Fruit fly (Drosophila melanogaster): ENCODE measurements around the gene CG31525.

CG31525 gene

DNA sequence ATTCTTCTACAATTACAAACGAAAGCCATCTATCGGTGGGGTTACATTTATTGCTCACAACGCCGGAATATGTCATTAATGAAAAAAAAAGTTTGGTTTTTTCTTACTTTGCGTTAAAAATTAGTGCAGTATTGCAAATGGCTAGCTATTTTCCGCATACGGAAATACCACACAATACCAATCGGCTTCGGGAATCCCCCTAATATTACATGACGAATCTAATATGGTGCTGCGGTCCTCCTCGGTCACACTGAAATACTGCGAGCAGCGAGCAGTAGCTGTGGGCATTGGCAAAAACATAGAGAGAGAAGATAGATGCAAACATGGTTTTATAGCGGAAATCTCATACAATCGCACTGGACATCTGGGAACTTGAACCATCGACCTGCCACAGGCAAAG, 39.3 kb upstream of the CG31525 start, which contains the start of gene tub (continued):
- no peak for TF ChIP-seq CG6808 (GFP tag; optimal IDR thresholded peaks at IDR 0.05)
- TF ChIP-seq CG8119 (GFP tag; IDR thresholded peaks at IDR 0.05), result no peak
- TF ChIP-seq achi (GFP tag; optimal IDR thresholded peaks at IDR 0.05), result no peak
- TF ChIP-seq CG8632 (GFP tag; optimal IDR thresholded peaks at IDR 0.05), result no peak
- TF ChIP-seq Eip78C (GFP tag), result peak; percentile 63
- TF ChIP-seq CG11762 (GFP tag; optimal IDR thresholded peaks at IDR 0.05; ENCODE audit: insufficient read depth), result no peak
- peak; percentile 10 for TF ChIP-seq topi (GFP tag; optimal IDR thresholded peaks at IDR 0.05)
- TF ChIP-seq CG6276 (GFP tag; optimal IDR thresholded peaks at IDR 0.05), result no peak
- peak; percentile 25 for TF ChIP-seq acj6 (GFP tag; optimal IDR thresholded peaks at IDR 0.05)
- peak; percentile 84 for TF ChIP-seq svp (GFP tag)
- TF ChIP-seq esn (GFP tag; optimal IDR thresholded peaks at IDR 0.05), result peak; percentile 13
- TF ChIP-seq Hr4 (GFP tag; optimal IDR thresholded peaks at IDR 0.05), result no peak
- TF ChIP-seq Hr39 (GFP tag; optimal IDR thresholded peaks at IDR 0.05), result peak; percentile 7
- TF ChIP-seq salr (GFP tag; optimal IDR thresholded peaks at IDR 0.05), result no peak
- peak; percentile 62 for TF ChIP-seq CG6163 (GFP tag; IDR thresholded peaks at IDR 0.05)
- TF ChIP-seq Sox14 (GFP tag; optimal IDR thresholded peaks at IDR 0.05), result no peak
- TF ChIP-seq Met (GFP tag; optimal IDR thresholded peaks at IDR 0.05), result no peak
- no peak for TF ChIP-seq CG11902 (GFP tag; optimal IDR thresholded peaks at IDR 0.05)
- TF ChIP-seq Eip75B (GFP tag; optimal IDR thresholded peaks at IDR 0.05), result no peak
- no peak for TF ChIP-seq CG10669 (GFP tag; optimal IDR thresholded peaks at IDR 0.05)
- no peak for TF ChIP-seq CG32006 (GFP tag; optimal IDR thresholded peaks at IDR 0.05)
- TF ChIP-seq CG10631 (GFP tag; optimal IDR thresholded peaks at IDR 0.05), result no peak
- no peak for TF ChIP-seq CG6792 (GFP tag; optimal IDR thresholded peaks at IDR 0.05)
- TF ChIP-seq ss (GFP tag; optimal IDR thresholded peaks at IDR 0.05), result no peak
- no peak for TF ChIP-seq CG9139 (GFP tag; optimal IDR thresholded peaks at IDR 0.05)
- no peak for TF ChIP-seq CG3919 (GFP tag; optimal IDR thresholded peaks at IDR 0.05)
- TF ChIP-seq eg (GFP tag; IDR thresholded peaks at IDR 0.05), result no peak; the same call in 2 of the 3 replicates
- no peak for TF ChIP-seq CG6854 (GFP tag; optimal IDR thresholded peaks at IDR 0.05)
- no peak for TF ChIP-seq CG16779 (tag; optimal IDR thresholded peaks at IDR 0.05)
- no peak for TF ChIP-seq OdsH (GFP tag; optimal IDR thresholded peaks at IDR 0.05)

dm6 chr3R:4390133-4390532, 36.7 kb upstream of the CG31525 start, which contains the start of gene CG14646:
Gene CG14646, plus strand, starts transcription at chr3R:4390366.
- TF ChIP-seq ss (GFP tag; optimal IDR thresholded peaks at IDR 0.05), result no peak
- TF ChIP-seq CG6854 (GFP tag; optimal IDR thresholded peaks at IDR 0.05), result peak; percentile 12
- no peak for TF ChIP-seq Lpt (GFP tag; optimal IDR thresholded peaks at IDR 0.05)
- TF ChIP-seq CG8319 (GFP tag; optimal IDR thresholded peaks at IDR 0.05), result no peak
- no peak for TF ChIP-seq OdsH (GFP tag; optimal IDR thresholded peaks at IDR 0.05)
- no peak for TF ChIP-seq Ets96B (tag; optimal IDR thresholded peaks at IDR 0.05)
- TF ChIP-seq CG6163 (GFP tag; IDR thresholded peaks at IDR 0.05), result no peak
- TF ChIP-seq CG8119 (GFP tag; IDR thresholded peaks at IDR 0.05), result 0 out of 3 replicates have a peak, but pooled peaks have one; percentile 22
- no peak for TF ChIP-seq Met (GFP tag; optimal IDR thresholded peaks at IDR 0.05)
- TF ChIP-seq CG32006 (GFP tag; optimal IDR thresholded peaks at IDR 0.05), result no peak
- no peak for TF ChIP-seq CG6792 (GFP tag; optimal IDR thresholded peaks at IDR 0.05)
- no peak for TF ChIP-seq Sox15 (GFP tag; optimal IDR thresholded peaks at IDR 0.05)
- TF ChIP-seq esn (GFP tag; optimal IDR thresholded peaks at IDR 0.05), result peak; percentile 17
- TF ChIP-seq fd59A (GFP tag; optimal IDR thresholded peaks at IDR 0.05), result no peak
- TF ChIP-seq Hr38 (GFP tag; optimal IDR thresholded peaks at IDR 0.05), result no peak
- no peak for TF ChIP-seq eg (GFP tag; IDR thresholded peaks at IDR 0.05)
- TF ChIP-seq Sox102F (GFP tag; optimal IDR thresholded peaks at IDR 0.05), result no peak
- TF ChIP-seq CG11902 (GFP tag; optimal IDR thresholded peaks at IDR 0.05), result no peak
- no peak for TF ChIP-seq svp (GFP tag)
- no peak for TF ChIP-seq CG4318 (GFP tag; optimal IDR thresholded peaks at IDR 0.05)
- peak; percentile 37 for TF ChIP-seq Eip78C (GFP tag)

DNA sequence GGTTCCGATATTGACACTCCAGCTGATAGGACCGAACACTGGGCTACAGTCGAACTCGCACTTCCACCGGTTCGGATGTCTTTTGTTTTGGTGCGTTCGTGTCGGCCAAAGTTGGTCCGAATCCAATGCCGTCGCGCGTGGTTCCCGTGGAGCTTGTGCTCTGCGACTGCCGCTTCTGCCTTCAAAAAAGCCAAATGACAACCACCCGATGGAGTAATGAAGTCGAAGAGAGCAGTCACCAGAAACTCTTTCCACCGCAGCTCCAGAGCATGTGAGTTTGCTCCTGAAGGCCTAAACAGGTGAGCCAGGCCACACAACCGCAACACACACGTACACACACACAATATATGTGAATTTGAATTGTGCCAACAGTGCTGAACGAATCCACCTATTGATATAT, 32.7 kb upstream of the CG31525 start, which contains the start of gene CG34112:
Gene CG34112, minus strand, starts transcription at position 143 of the 400 bp plus-strand sequence.
- peak; percentile 38; the same call in 1 of the 2 replicates for TF ChIP-seq CG15336 (GFP tag; IDR thresholded peaks at IDR 0.05)
- peak; percentile 47 for TF ChIP-seq CG6854 (GFP tag; optimal IDR thresholded peaks at IDR 0.05)
- peak; percentile 71 for TF ChIP-seq vri (GFP tag; optimal IDR thresholded peaks at IDR 0.05)
- TF ChIP-seq achi (GFP tag; optimal IDR thresholded peaks at IDR 0.05), result peak; percentile 6
- TF ChIP-seq CG4318 (GFP tag; optimal IDR thresholded peaks at IDR 0.05), result no peak
- TF ChIP-seq CG8119 (GFP tag; IDR thresholded peaks at IDR 0.05), result peak; percentile 39; the same call in 1 of the 3 replicates
- TF ChIP-seq Lpt (GFP tag; optimal IDR thresholded peaks at IDR 0.05), result no peak
- TF ChIP-seq CG6163 (GFP tag; IDR thresholded peaks at IDR 0.05), result 0 out of 3 replicates have a peak, but pooled peaks have one; percentile 15
- TF ChIP-seq eg (GFP tag; IDR thresholded peaks at IDR 0.05), result peak; percentile 31; the same call in 1 of the 3 replicates

All from whole organism, prepupa.